Fruit fly (Drosophila melanogaster) ovary, adult (tissue): ENCODE results near the gene aos.

Experiments used
- CG17801 ChIP-seq: fragments of 200-800 bp; optimal IDR thresholded peaks from 2 replicates; lab custom pipeline; 2019; ENCODE audit warnings: missing biosample characterization, mild to moderate bottlenecking, missing genetic modification characterization, moderate library complexity; ENCODE audit not compliant: partially characterized antibody

aos gene

dm6 chr3L:16484739-16485524, 1.5 kb upstream of the aos start:
- no peak for TF ChIP-seq CG17801

- no peak for TF ChIP-seq CG17801
Observed at dm6 chr3L:16482167-16482566, 1.3 kb downstream of the aos start.

- peak; percentile 86 for TF ChIP-seq CG17801
Observed at dm6 chr3L:16480408-16481193, 2.8 kb downstream of the aos start.

- no peak for TF ChIP-seq CG17801
Observed at dm6 chr3L:16478608-16479203, 4.7 kb downstream of the aos start.

dm6 chr3L:16477730-16478129, 5.7 kb downstream of the aos start:
- TF ChIP-seq CG17801: no peak

dm6 chr3L:16477134-16477702, 6.2 kb downstream of the aos start:
- TF ChIP-seq CG17801: no peak

dm6 chr3L:16476709-16477119, 6.7 kb downstream of the aos start:
- no peak for TF ChIP-seq CG17801

dm6 chr3L:16475518-16476126, 7.8 kb downstream of the aos start:
- no peak for TF ChIP-seq CG17801

dm6 chr3L:16474130-16474529, 9.3 kb downstream of the aos start:
- TF ChIP-seq CG17801: no peak

- TF ChIP-seq CG17801: no peak
Observed at dm6 chr3L:16470071-16470470, 13.4 kb downstream of the aos start.

dm6 chr3L:16463846-16464245, 19.6 kb downstream of the aos start:
- TF ChIP-seq CG17801: peak; percentile 52

dm6 chr3L:16451887-16452751, 31.3 kb downstream of the aos start, which contains the start of gene dsx-c73A:
Gene dsx-c73A, minus strand, starts transcription at chr3L:16451958.
- no peak for TF ChIP-seq CG17801

dm6 chr3L:16442628-16443027, 40.8 kb downstream of the aos start:
- no peak for TF ChIP-seq CG17801

- TF ChIP-seq CG17801: no peak
Observed at dm6 chr3L:16437271-16437670, 46.2 kb downstream of the aos start.

dm6 chr3L:16433556-16433955, 49.9 kb downstream of the aos start:
- no peak for TF ChIP-seq CG17801

dm6 chr3L:16431056-16431455, 52.4 kb downstream of the aos start:
- no peak for TF ChIP-seq CG17801
